Worm (Caenorhabditis elegans): ENCODE measurements around the gene mrps-22.

DNA sequence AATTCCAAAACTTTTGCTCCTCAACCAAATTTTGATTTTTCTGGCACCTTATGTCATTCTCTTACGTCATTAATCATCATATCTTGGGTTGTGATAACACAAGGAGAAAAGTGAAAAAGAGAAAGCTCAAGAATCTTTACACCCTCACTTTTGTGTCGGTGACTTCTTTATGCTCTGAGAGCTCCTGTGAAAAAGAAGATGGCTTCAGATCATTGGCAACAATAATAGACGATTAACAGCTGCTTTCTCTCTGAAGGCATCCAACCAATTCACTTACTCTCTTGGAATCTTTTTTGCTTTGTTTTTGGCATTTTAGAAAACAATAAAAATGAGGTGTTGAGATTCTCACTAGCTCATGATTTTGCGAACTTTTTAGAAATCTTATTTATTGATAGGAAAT is 12.9 kb upstream of the mrps-22 start:
- TF ChIP-seq snpc-4 (GFP tag; optimal IDR thresholded peaks at IDR 0.05): no peak
- TF ChIP-seq snpc-4 (tag; optimal IDR thresholded peaks at IDR 0.05): no peak
- no peak for TF ChIP-seq nfyb-1 (GFP tag; IDR thresholded peaks at IDR 0.05)
- no peak for TF ChIP-seq fkh-3 (tag; optimal IDR thresholded peaks at IDR 0.05)
- no peak for TF ChIP-seq akir-1 (GFP tag; optimal IDR thresholded peaks at IDR 0.05)

Data from whole organism, young adult.